Fruit fly (Drosophila melanogaster): Measurements from ENCODE around the gene CG3402.

Gene CG3402

DNA sequence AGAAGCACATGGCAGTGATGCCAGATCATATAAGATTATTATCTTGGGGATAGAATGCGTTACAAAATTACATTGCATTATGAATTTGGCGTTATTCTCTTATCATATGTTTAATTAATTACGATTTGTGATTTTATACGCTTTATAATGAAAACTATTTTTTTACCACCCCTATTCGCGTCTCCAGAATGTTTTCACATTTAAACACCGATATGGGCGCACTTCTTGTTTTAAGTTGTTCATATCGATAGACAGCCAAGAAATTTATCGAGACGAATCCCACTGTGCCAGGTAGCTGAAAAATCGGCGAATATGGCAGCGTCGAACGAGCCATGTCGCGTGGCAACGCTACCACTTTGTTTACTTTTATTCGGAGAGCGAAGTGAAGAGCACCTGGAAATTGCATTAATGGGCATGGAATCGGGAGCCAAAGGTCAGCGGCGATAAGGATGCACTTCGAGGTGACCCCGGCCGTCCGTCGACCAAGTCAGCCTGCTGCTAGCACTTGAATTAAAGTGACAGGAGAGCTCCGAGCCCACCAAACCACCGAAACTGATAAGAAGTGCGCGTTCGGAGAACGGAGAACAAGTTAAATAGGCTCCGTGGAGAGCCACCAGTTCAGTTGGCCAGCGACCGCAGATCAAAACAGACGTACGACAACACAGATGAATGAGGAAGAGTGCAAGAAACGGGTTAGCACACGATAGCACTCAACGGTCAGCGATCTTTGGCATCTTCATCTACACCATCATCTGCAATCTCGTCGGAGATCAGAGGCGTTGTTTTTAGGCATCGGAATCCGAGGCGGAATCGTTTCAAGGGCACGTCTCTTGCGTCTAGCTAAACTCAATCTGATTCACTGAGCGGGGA lies 4.3 kb downstream of the CG3402 start, which contains the start of gene Gale (continued):
- TF ChIP-seq Fer2 (tag; optimal IDR thresholded peaks at IDR 0.05) (no peak), Atf-2 (GFP tag; optimal IDR thresholded peaks at IDR 0.05) (no peak), wek (GFP tag; optimal IDR thresholded peaks at IDR 0.05) (no peak), gro (GFP tag; optimal IDR thresholded peaks at IDR 0.05) (peak; percentile 15), trem (tag; optimal IDR thresholded peaks at IDR 0.05) (no peak), Drgx (GFP tag; IDR thresholded peaks at IDR 0.05) (0 out of 2 replicates have a peak, but pooled peaks have one; percentile 17), fu2 (GFP tag; optimal IDR thresholded peaks at IDR 0.05) (no peak), CG11504 (tag; optimal IDR thresholded peaks at IDR 0.05) (peak; percentile 2), HLH4C (GFP tag; IDR thresholded peaks at IDR 0.05; ENCODE audit: partially characterized antibody) (peak; percentile 79), CG14441 (GFP tag; IDR thresholded peaks at IDR 0.05) (no peak), CG10959 (GFP tag; IDR thresholded peaks at IDR 0.05) (no peak), sens-2 (GFP tag; IDR thresholded peaks at IDR 0.05) (no peak), CG8765 (GFP tag; IDR thresholded peaks at IDR 0.05) (no peak), danr (GFP tag; IDR thresholded peaks at IDR 0.05) (no peak), Dfd (GFP tag; optimal IDR thresholded peaks at IDR 0.05) (no peak), CG10366 (GFP tag; IDR thresholded peaks at IDR 0.05) (no peak), Opbp (GFP tag; IDR thresholded peaks at IDR 0.05; ENCODE audit: partially characterized antibody) (peak; percentile 68; the same call in 2 of the 3 replicates), CG1832 (GFP tag; optimal IDR thresholded peaks at IDR 0.05) (no peak), CG6689 (GFP tag; IDR thresholded peaks at IDR 0.05) (no peak), Hand (GFP tag; optimal IDR thresholded peaks at IDR 0.05) (no peak), Ada2b (GFP tag; IDR thresholded peaks at IDR 0.05) (peak; percentile 4; the same call in 1 of the 2 replicates), Ptx1 (GFP tag; IDR thresholded peaks at IDR 0.05) (0 out of 2 replicates have a peak, but pooled peaks have one; percentile 39), CG10565 (GFP tag; optimal IDR thresholded peaks at IDR 0.05) (no peak), CG17328 (GFP tag; IDR thresholded peaks at IDR 0.05) (no peak; the same call in 1 of the 2 replicates), GATAe (GFP tag; conservative IDR thresholded peaks at IDR 0.05) (peak; percentile 58), CG7786 (GFP tag; optimal IDR thresholded peaks at IDR 0.05) (no peak), CG14667 (GFP tag; IDR thresholded peaks at IDR 0.05) (no peak), CG9876 (GFP tag; optimal IDR thresholded peaks at IDR 0.05) (no peak), Hey (tag; optimal IDR thresholded peaks at IDR 0.05) (no peak), CG32767 (GFP tag; IDR thresholded peaks at IDR 0.05) (no peak), CG11696 (GFP tag; IDR thresholded peaks at IDR 0.05) (no peak), row (GFP tag; IDR thresholded peaks at IDR 0.05) (peak; percentile 42; the same call in 2 of the 3 replicates), NFAT (GFP tag; IDR thresholded peaks at IDR 0.05) (no peak), CG17802 (tag; optimal IDR thresholded peaks at IDR 0.05) (no peak), rib (GFP tag; IDR thresholded peaks at IDR 0.05) (no peak), CG9817 (tag; optimal IDR thresholded peaks at IDR 0.05) (no peak), CG4820 (GFP tag; optimal IDR thresholded peaks at IDR 0.05) (no peak), bsh (GFP tag; optimal IDR thresholded peaks at IDR 0.05) (no peak), CG12299 (tag; optimal IDR thresholded peaks at IDR 0.05) (no peak), Atf3 (GFP tag; optimal IDR thresholded peaks at IDR 0.05) (no peak), CG13624 (GFP tag; optimal IDR thresholded peaks at IDR 0.05) (peak; percentile 46), CG10654 (GFP tag; optimal IDR thresholded peaks at IDR 0.05) (no peak), Dip3 (GFP tag; optimal IDR thresholded peaks at IDR 0.05) (no peak), usp (GFP tag; optimal IDR thresholded peaks at IDR 0.05) (no peak), CG18262 (tag; optimal IDR thresholded peaks at IDR 0.05) (no peak), ems (GFP tag; optimal IDR thresholded peaks at IDR 0.05) (no peak), bcd (GFP tag; optimal IDR thresholded peaks at IDR 0.05) (no peak), hth (optimal IDR thresholded peaks at IDR 0.05) (no peak), CG18764 (GFP tag; optimal IDR thresholded peaks at IDR 0.05) (no peak), CG4360 (GFP tag; IDR thresholded peaks at IDR 0.05) (no peak), crol (GFP tag; IDR thresholded peaks at IDR 0.05) (no peak)

Data from whole organism, embryonic.